Fruit fly (Drosophila melanogaster): ENCODE results near the gene ogre.
A peak's percentile ranks its signal among the peaks of the same experiment; 100 is the strongest.

The ogre gene

DNA sequence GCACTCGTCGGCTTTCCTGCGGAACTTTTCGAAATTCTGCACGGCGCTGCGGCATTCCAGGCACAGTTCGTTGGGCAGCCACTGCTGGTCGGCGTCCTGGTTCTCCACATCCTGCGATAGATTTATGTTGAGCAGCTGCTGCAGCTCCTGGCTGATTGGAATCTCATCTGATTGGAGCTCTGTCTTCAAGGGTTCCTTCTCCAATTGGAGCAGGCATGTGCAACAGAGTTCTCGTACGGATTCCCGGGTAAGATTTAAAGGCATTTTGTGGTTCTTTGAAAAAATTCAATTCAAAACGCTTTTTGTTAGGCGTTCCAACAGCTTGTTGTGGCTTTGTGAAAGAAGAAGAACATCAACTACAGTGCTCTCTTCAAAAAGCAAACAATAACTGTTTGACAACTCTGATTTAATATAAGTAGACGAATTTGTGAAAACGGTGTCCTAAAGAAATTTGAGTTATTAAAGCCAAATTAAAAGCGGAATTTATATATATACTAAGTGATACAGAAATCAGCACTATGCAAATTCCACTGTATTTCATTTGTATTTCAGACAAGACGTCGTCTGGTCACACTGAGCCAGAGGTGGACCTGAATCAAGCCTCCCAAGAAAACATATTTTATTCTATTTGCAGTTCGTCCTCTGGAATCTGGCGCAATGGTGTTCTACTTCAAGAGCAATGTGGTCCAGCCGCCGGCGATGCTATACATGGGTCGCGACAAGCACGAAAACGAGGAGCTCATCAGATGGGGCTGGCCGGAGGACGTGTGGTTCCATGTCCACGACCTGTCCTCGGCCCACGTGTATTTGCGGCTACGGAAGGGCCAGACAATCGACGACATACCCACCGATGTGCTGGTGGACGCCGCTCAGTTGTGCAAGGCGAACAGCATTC is 22.4 kb upstream of the ogre start, which contains the start of the genes CG3032 and CG4593 (continued):
- TF ChIP-seq nom (GFP tag; optimal IDR thresholded peaks at IDR 0.05), result peak; percentile 66
- peak; percentile 59 for TF ChIP-seq CG18764 (GFP tag; optimal IDR thresholded peaks at IDR 0.05)
- TF ChIP-seq CG2875 (GFP tag; optimal IDR thresholded peaks at IDR 0.05), result peak; percentile 16
- TF ChIP-seq CG5953 (GFP tag; IDR thresholded peaks at IDR 0.05), result peak; percentile 65
- TF ChIP-seq CG7556 (GFP tag; optimal IDR thresholded peaks at IDR 0.05), result peak; percentile 64
- peak; percentile 88 for TF ChIP-seq zfh1 (GFP tag; IDR thresholded peaks at IDR 0.05)
- peak; percentile 87 for TF ChIP-seq CG6272 (GFP tag; IDR thresholded peaks at IDR 0.05)
- TF ChIP-seq twi (tag; optimal IDR thresholded peaks at IDR 0.05), result peak; percentile 29
- no peak for TF ChIP-seq CG4328 (GFP tag; optimal IDR thresholded peaks at IDR 0.05)
- peak; percentile 65 for TF ChIP-seq CG13775 (GFP tag; optimal IDR thresholded peaks at IDR 0.05)
- TF ChIP-seq CG6175 (GFP tag; IDR thresholded peaks at IDR 0.05), result peak; percentile 82
- TF ChIP-seq gsb-n (tag; optimal IDR thresholded peaks at IDR 0.05), result peak; percentile 60
- peak; percentile 23 for TF ChIP-seq exex (tag; optimal IDR thresholded peaks at IDR 0.05)
- TF ChIP-seq Ada2b (GFP tag; IDR thresholded peaks at IDR 0.05), result peak; percentile 88
- peak; percentile 19 for TF ChIP-seq Vsx1 (GFP tag; optimal IDR thresholded peaks at IDR 0.05)
- TF ChIP-seq CG6683 (GFP tag; optimal IDR thresholded peaks at IDR 0.05), result peak; percentile 13
- TF ChIP-seq dpn (GFP tag; optimal IDR thresholded peaks at IDR 0.05), result peak; percentile 76 to 84
- peak; percentile 17 for TF ChIP-seq Spps (tag; optimal IDR thresholded peaks at IDR 0.05)
- TF ChIP-seq CG31365 (tag; optimal IDR thresholded peaks at IDR 0.05), result peak; percentile 29
- peak; percentile 86 for TF ChIP-seq CG18599 (GFP tag; optimal IDR thresholded peaks at IDR 0.05)
- peak; percentile 25 for TF ChIP-seq Usf (GFP tag; optimal IDR thresholded peaks at IDR 0.05)
- TF ChIP-seq scrt (GFP tag; optimal IDR thresholded peaks at IDR 0.05), result peak; percentile 68
- TF ChIP-seq Hand (GFP tag; optimal IDR thresholded peaks at IDR 0.05), result peak; percentile 40
- TF ChIP-seq Poxn (GFP tag; IDR thresholded peaks at IDR 0.05), result peak; percentile 79
- peak; percentile 71 for TF ChIP-seq CG18619 (GFP tag; optimal IDR thresholded peaks at IDR 0.05)
- peak; percentile 90 for TF ChIP-seq Mrtf (GFP tag; IDR thresholded peaks at IDR 0.05)
- TF ChIP-seq CG11696 (GFP tag; IDR thresholded peaks at IDR 0.05), result peak; percentile 80
- peak; percentile 87 for TF ChIP-seq CG30403 (GFP tag; optimal IDR thresholded peaks at IDR 0.05)
- peak; percentile 94 for TF ChIP-seq CG2120 (GFP tag; optimal IDR thresholded peaks at IDR 0.05)
- peak; percentile 69 for TF ChIP-seq zen (tag; optimal IDR thresholded peaks at IDR 0.05)
- peak; percentile 47 for TF ChIP-seq Sox100B (GFP tag; optimal IDR thresholded peaks at IDR 0.05)
- no peak for TF ChIP-seq grn (GFP tag; optimal IDR thresholded peaks at IDR 0.05)
- TF ChIP-seq CG8089 (GFP tag; optimal IDR thresholded peaks at IDR 0.05), result peak; percentile 14
- peak; percentile 60 for TF ChIP-seq CG16863 (GFP tag; optimal IDR thresholded peaks at IDR 0.05)
- TF ChIP-seq ind (GFP tag; optimal IDR thresholded peaks at IDR 0.05), result peak; percentile 87
- TF ChIP-seq CG4282 (GFP tag; optimal IDR thresholded peaks at IDR 0.05), result peak; percentile 49
- TF ChIP-seq sens (GFP tag), result peak; percentile 92
- TF ChIP-seq CG13287 (GFP tag; IDR thresholded peaks at IDR 0.05; ENCODE audit: partially characterized antibody), result peak; percentile 23; the same call in 1 of the 2 replicates
- peak; percentile 28; the same call in 1 of the 3 replicates for TF ChIP-seq knrl (GFP tag; IDR thresholded peaks at IDR 0.05; ENCODE audit: partially characterized antibody)
- TF ChIP-seq CG11695 (GFP tag; IDR thresholded peaks at IDR 0.05), result peak; percentile 82; the same call in 2 of the 3 replicates
- no peak for TF ChIP-seq Trl (optimal IDR thresholded peaks at IDR 0.05)
- peak; percentile 80 for TF ChIP-seq Trl (GFP tag; optimal IDR thresholded peaks at IDR 0.05)
- peak; percentile 37 for TF ChIP-seq Asciz (GFP tag; optimal IDR thresholded peaks at IDR 0.05)
- TF ChIP-seq nau (GFP tag; optimal IDR thresholded peaks at IDR 0.05), result peak; percentile 31
- TF ChIP-seq CG10654 (GFP tag; optimal IDR thresholded peaks at IDR 0.05), result peak; percentile 69
- peak; percentile 85 for TF ChIP-seq Awh (GFP tag; IDR thresholded peaks at IDR 0.05)
- peak; percentile 35 for TF ChIP-seq Lhr (GFP tag; optimal IDR thresholded peaks at IDR 0.05)
- no peak for TF ChIP-seq Lpt (GFP tag; optimal IDR thresholded peaks at IDR 0.05)
- peak; percentile 82 for TF ChIP-seq so (GFP tag; IDR thresholded peaks at IDR 0.05)

Data from whole organism, embryonic.